Worm (Caenorhabditis elegans) whole organism, midembryonic: ENCODE measurements around the gene gtf-2H1.

Source experiments
- flt-1 ChIP-seq: fragments of 200-800 bp; sonication (Bioruptor generic); IDR thresholded peaks from 2 replicates; pipeline ENCODE4 v1.3.6; 2022; ENCODE audit warnings: missing genetic modification characterization, missing compliant biosample characterization
- ref-1 ChIP-seq: fragments of 200-800 bp; sonication (Bioruptor generic); conservative IDR thresholded peaks from 2 replicates; pipeline ENCODE4 v1.3.6; 2022; ENCODE audit warnings: missing genetic modification reagents, missing genetic modification characterization, missing compliant biosample characterization
- ztf-23 ChIP-seq: fragments of 200-800 bp; sonication (Bioruptor generic); IDR thresholded peaks from 2 replicates; pipeline ENCODE4 v1.3.6; 2022; ENCODE audit warnings: missing genetic modification reagents, missing genetic modification characterization, missing compliant biosample characterization

ce11 chrIV:278284-278683 is 46.7 kb upstream of the gtf-2H1 start:
- no peak for TF ChIP-seq ref-1 (GFP tag; lab: Robert Waterston, UW)
- no peak for TF ChIP-seq flt-1 (GFP tag; lab: Robert Waterston, UW)
- no peak for TF ChIP-seq ztf-23 (GFP tag; lab: Robert Waterston, UW)
